Fruit fly (Drosophila melanogaster): Measurements from ENCODE around the gene CG14736.

The CG14736 gene

DNA sequence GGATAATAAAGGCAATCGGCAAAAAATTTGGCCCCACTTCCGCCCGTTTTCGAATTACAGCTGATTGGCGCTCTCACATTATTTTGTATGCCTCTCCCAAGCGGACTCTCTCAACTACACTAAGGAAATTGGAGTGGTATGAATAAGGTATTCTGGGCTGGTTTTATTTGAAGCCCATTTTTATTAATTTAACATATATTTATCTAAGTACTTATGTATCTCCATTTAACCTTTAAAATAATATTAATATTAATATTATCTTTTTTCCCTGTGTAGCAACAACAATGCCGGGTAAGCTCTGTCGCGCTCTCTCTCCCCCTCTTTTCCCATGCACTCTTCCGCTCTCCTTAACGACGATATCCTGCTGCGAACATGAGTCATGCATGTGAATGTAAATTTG lies 38.6 kb downstream of the CG14736 start:
- TF ChIP-seq pan (optimal IDR thresholded peaks at IDR 0.05) (no peak), Dfd (GFP tag; optimal IDR thresholded peaks at IDR 0.05) (no peak), ey (GFP tag; optimal IDR thresholded peaks at IDR 0.05) (peak; percentile 5), dsf (GFP tag; optimal IDR thresholded peaks at IDR 0.05; ENCODE audit: borderline replicate concordance) (no peak), CrebA (GFP tag; optimal IDR thresholded peaks at IDR 0.05; ENCODE audit: borderline replicate concordance) (no peak), br (GFP tag; optimal IDR thresholded peaks at IDR 0.05) (peak; percentile 43), OdsH (GFP tag; optimal IDR thresholded peaks at IDR 0.05) (peak; percentile 68), dmrt93B (GFP tag; optimal IDR thresholded peaks at IDR 0.05) (peak; percentile 70), Rel (GFP tag; optimal IDR thresholded peaks at IDR 0.05) (no peak), Rel (tag; optimal IDR thresholded peaks at IDR 0.05) (peak; percentile 64), h (GFP tag; optimal IDR thresholded peaks at IDR 0.05) (peak; percentile 78), sage (GFP tag; optimal IDR thresholded peaks at IDR 0.05) (peak; percentile 52), Sp1 (GFP tag; optimal IDR thresholded peaks at IDR 0.05) (peak; percentile 84), HLH106 (tag; optimal IDR thresholded peaks at IDR 0.05) (peak; percentile 93), woc (GFP tag; optimal IDR thresholded peaks at IDR 0.05) (peak; percentile 21), CG9705 (GFP tag; optimal IDR thresholded peaks at IDR 0.05) (peak; percentile 75), CG32264 (GFP tag; optimal IDR thresholded peaks at IDR 0.05) (no peak), Hnf4 (GFP tag; optimal IDR thresholded peaks at IDR 0.05) (peak; percentile 56), Abd-B (GFP tag; optimal IDR thresholded peaks at IDR 0.05) (no peak), rgr (GFP tag; optimal IDR thresholded peaks at IDR 0.05) (peak; percentile 82), psq (GFP tag; optimal IDR thresholded peaks at IDR 0.05) (peak; percentile 68), GATAd (GFP tag; optimal IDR thresholded peaks at IDR 0.05) (no peak), foxo (GFP tag; optimal IDR thresholded peaks at IDR 0.05) (peak in 1 of 2 experiments; percentile 80), brk (GFP tag; optimal IDR thresholded peaks at IDR 0.05) (peak; percentile 47), fru (GFP tag; optimal IDR thresholded peaks at IDR 0.05) (peak; percentile 72)

DNA sequence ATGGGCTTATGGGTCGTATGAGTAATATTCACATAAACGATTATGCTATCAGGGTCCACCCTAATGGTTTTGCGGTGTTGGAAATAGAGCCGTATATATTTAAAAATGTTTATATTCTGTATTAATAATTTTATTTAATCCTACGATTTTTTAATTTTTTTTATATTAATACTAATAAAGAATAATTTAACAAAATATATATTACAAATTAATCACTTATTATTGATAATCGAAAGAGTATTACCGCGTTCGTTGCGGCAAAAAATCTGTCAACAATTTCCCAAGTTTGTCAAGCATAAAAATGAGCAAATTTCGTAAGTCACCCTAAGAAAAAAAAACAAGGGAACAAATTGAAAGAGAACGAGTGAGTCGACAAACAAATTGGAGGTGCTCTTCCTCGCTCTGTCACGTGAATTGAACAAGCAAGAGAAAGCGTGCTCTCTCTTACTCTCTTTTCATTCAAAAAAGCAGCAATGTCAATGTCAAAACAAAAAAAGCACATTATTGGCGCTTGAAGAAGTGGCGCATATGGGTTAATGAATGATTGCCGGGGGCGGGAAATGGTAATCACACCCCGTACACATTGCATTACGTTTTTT lies 40.1 kb downstream of the CG14736 start:
- peak; percentile 3 for TF ChIP-seq Dif (GFP tag; optimal IDR thresholded peaks at IDR 0.05; ENCODE audit: partially characterized antibody)
- TF ChIP-seq dsf (GFP tag; optimal IDR thresholded peaks at IDR 0.05; ENCODE audit: borderline replicate concordance) = no peak

DNA sequence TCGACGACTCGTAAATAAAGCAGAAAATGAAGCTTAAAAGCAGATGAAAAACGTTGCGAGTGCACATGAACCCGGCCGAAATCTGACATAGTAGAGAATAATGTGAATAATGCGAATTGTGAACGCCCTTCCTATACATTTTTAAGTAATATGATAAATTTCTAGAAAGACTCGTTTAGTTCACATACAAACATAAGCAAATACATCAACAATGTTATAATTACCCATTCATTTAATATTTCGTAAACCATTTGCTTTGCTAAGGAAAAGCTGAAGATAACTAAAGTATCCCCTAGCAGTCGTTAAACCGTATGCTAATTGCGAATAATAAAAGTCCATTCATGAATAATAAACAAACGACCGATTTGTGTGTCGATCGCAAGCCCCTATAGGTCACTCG lies 43.2 kb downstream of the CG14736 start:
- TF ChIP-seq Hr78 (GFP tag; optimal IDR thresholded peaks at IDR 0.05) (no peak), rgr (GFP tag; optimal IDR thresholded peaks at IDR 0.05) (peak; percentile 40), jim (GFP tag; optimal IDR thresholded peaks at IDR 0.05) (no peak), woc (GFP tag; optimal IDR thresholded peaks at IDR 0.05) (no peak), h (GFP tag; optimal IDR thresholded peaks at IDR 0.05) (peak; percentile 45), br (GFP tag; optimal IDR thresholded peaks at IDR 0.05) (peak; percentile 6), sv (GFP tag; optimal IDR thresholded peaks at IDR 0.05) (no peak), CG32264 (GFP tag; optimal IDR thresholded peaks at IDR 0.05) (no peak), Myc (optimal IDR thresholded peaks at IDR 0.05) (no peak), Mio (GFP tag; optimal IDR thresholded peaks at IDR 0.05) (no peak), Dfd (GFP tag; optimal IDR thresholded peaks at IDR 0.05) (no peak), Hnf4 (GFP tag; optimal IDR thresholded peaks at IDR 0.05) (no peak), Abd-B (GFP tag; optimal IDR thresholded peaks at IDR 0.05) (no peak), dsf (GFP tag; optimal IDR thresholded peaks at IDR 0.05; ENCODE audit: borderline replicate concordance) (no peak), Sp1 (GFP tag; optimal IDR thresholded peaks at IDR 0.05) (no peak), CrebA (GFP tag; optimal IDR thresholded peaks at IDR 0.05; ENCODE audit: borderline replicate concordance) (no peak), psq (GFP tag; optimal IDR thresholded peaks at IDR 0.05) (peak; percentile 41), pan (optimal IDR thresholded peaks at IDR 0.05) (no peak), HLH106 (tag; optimal IDR thresholded peaks at IDR 0.05) (peak; percentile 37), sage (GFP tag; optimal IDR thresholded peaks at IDR 0.05) (no peak), Hr83 (GFP tag; optimal IDR thresholded peaks at IDR 0.05; ENCODE audit: poor library complexity, severe bottlenecking) (no peak), Dif (GFP tag; optimal IDR thresholded peaks at IDR 0.05; ENCODE audit: partially characterized antibody) (no peak), Rel (GFP tag; optimal IDR thresholded peaks at IDR 0.05) (no peak), Rel (tag; optimal IDR thresholded peaks at IDR 0.05) (no peak), ey (GFP tag; optimal IDR thresholded peaks at IDR 0.05) (peak; percentile 45), lola (GFP tag; optimal IDR thresholded peaks at IDR 0.05) (no peak), N (GFP tag; optimal IDR thresholded peaks at IDR 0.05) (no peak), CG9705 (GFP tag; optimal IDR thresholded peaks at IDR 0.05) (no peak), foxo (GFP tag; optimal IDR thresholded peaks at IDR 0.05) (peak in 1 of 2 experiments; percentile 47), dmrt93B (GFP tag; optimal IDR thresholded peaks at IDR 0.05) (peak; percentile 9), OdsH (GFP tag; optimal IDR thresholded peaks at IDR 0.05) (peak; percentile 54), Jra (GFP tag; optimal IDR thresholded peaks at IDR 0.05) (no peak), Vsx2 (GFP tag; optimal IDR thresholded peaks at IDR 0.05; ENCODE audit: partially characterized antibody) (no peak), fru (GFP tag; optimal IDR thresholded peaks at IDR 0.05) (peak; percentile 50), dl (GFP tag; optimal IDR thresholded peaks at IDR 0.05; ENCODE audit: insufficient read depth in 1 of 2, partially characterized antibody in 2 of 2) (no peak), usp (GFP tag; optimal IDR thresholded peaks at IDR 0.05) (no peak), GATAd (GFP tag; optimal IDR thresholded peaks at IDR 0.05) (no peak), tai (GFP tag; optimal IDR thresholded peaks at IDR 0.05) (no peak), brk (GFP tag; optimal IDR thresholded peaks at IDR 0.05) (no peak)
